Fruit fly (Drosophila melanogaster) whole organism, pupa: ENCODE measurements around the gene CG33286.

Experiments
- CG12605 ChIP-seq: fragments of 200-800 bp; sonication (Bioruptor generic); IDR thresholded peaks from 2 replicates; pipeline ENCODE4 v1.3.6; 2022; ENCODE audit warnings: missing biosample characterization, missing genetic modification characterization
- CG14655 ChIP-seq: fragments of 200-800 bp; sonication (Bioruptor generic); optimal IDR thresholded peaks from 3 replicates; lab custom pipeline; 2017; ENCODE audit warnings: mild to moderate bottlenecking, missing biosample characterization, missing genetic modification reagents, missing genetic modification characterization
- CG15710 ChIP-seq: fragments of 200-800 bp; sonication (Bioruptor generic); optimal IDR thresholded peaks from 2 replicates; lab custom pipeline; 2018; ENCODE audit warnings: missing biosample characterization, mild to moderate bottlenecking, missing genetic modification characterization, moderate library complexity
- CG34367 ChIP-seq: fragments of 200-800 bp; sonication (Bioruptor generic); optimal IDR thresholded peaks from 2 replicates; lab custom pipeline; 2018; ENCODE audit warnings: missing biosample characterization, mild to moderate bottlenecking, missing genetic modification characterization
- CG8301 ChIP-seq: fragments of 200-800 bp; sonication (Bioruptor generic); optimal IDR thresholded peaks from 2 replicates; lab custom pipeline; 2018; ENCODE audit warnings: missing biosample characterization, mild to moderate bottlenecking, missing genetic modification characterization
- CG9948 ChIP-seq: fragments of 200-800 bp; sonication (Bioruptor generic); optimal IDR thresholded peaks from 2 replicates; lab custom pipeline; 2018; ENCODE audit warnings: missing biosample characterization, mild to moderate bottlenecking, missing genetic modification characterization, moderate library complexity
- Snoo ChIP-seq: fragments of 200-800 bp; sonication (Bioruptor generic); optimal IDR thresholded peaks from 3 replicates; lab custom pipeline; 2017; ENCODE audit warnings: missing biosample characterization, mild to moderate bottlenecking, missing genetic modification characterization, inconsistent platforms
- rn ChIP-seq: fragments of 200-800 bp; sonication (Bioruptor generic); IDR thresholded peaks from 2 replicates; pipeline ENCODE4 v1.3.6; 2022; ENCODE audit warnings: missing biosample characterization, missing genetic modification characterization

DNA sequence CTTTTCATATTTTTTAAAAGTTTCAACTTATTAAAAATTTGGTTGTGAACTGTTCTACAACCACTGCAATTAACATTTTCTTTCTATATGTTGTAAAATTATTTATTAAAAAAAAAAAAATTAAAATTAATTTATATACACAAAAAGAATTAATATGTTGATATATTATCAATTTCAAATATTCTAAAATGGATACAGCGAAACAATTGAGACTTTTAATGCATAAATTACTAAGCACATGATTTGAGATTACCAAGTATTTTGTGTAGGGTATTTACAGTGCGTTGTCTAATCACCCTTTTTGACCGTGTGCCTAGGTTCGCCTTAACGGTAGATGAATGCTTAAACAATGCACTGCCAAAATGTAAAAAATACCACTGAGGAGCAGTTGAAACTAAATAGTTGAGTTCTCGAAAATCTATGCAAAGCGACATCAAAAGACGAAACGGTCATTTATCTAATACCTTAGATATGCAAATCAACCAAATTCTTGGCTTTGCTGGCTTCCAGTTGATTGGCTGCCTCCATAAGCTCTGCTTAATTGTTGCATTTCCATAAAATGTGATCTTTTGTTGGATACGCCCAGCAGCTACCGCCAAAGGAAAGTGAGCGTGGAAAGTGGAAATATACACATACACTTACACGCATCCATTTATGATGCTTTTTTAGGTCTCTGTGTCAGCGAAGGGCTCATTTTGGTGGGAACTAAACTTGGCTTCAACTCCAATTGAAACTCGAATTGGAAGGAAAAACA lies 2.6 kb upstream of the CG33286 start:
- TF ChIP-seq Snoo (tag; lab: Kevin White, UChicago) (no peak), rn (GFP tag; lab: Robert Waterston, UW) (no peak), CG12605 (GFP tag; lab: Robert Waterston, UW) (no peak), CG9948 (tag; lab: Kevin White, UChicago) (no peak), CG15710 (no peak), CG34367 (no peak), CG8301 (no peak), CG14655 (GFP tag; lab: Kevin White, UChicago) (no peak)
